Fruit fly (Drosophila melanogaster): ENCODE measurements around the gene CG12093.
A peak's percentile ranks its signal among the peaks of the same experiment; 100 is the strongest.

The CG12093 gene

dm6 chr3L:2798463-2798993 lies 24.7 kb upstream of the CG12093 start (continued):
- TF ChIP-seq BtbVII (GFP tag; optimal IDR thresholded peaks at IDR 0.05) (peak; percentile 24), CG3995 (GFP tag; optimal IDR thresholded peaks at IDR 0.05) (no peak), ftz-f1 (GFP tag; optimal IDR thresholded peaks at IDR 0.05) (no peak), NC2α (GFP tag; optimal IDR thresholded peaks at IDR 0.05) (peak; percentile 0), hb (GFP tag; IDR thresholded peaks at IDR 0.05; ENCODE audit: partially characterized antibody) (no peak), Gug (GFP tag; IDR thresholded peaks at IDR 0.05) (no peak; the same call in 3 of the 4 replicates), salm (tag; optimal IDR thresholded peaks at IDR 0.05) (peak; percentile 87), cato (GFP tag; optimal IDR thresholded peaks at IDR 0.05; ENCODE audit: borderline replicate concordance) (no peak), tap (tag; optimal IDR thresholded peaks at IDR 0.05) (peak; percentile 61), seq (GFP tag; IDR thresholded peaks at IDR 0.05) (0 out of 2 replicates have a peak, but pooled peaks have one; percentile 7), Sox102F (GFP tag; optimal IDR thresholded peaks at IDR 0.05) (peak; percentile 59), CG15514 (GFP tag; optimal IDR thresholded peaks at IDR 0.05) (no peak), CG5180 (GFP tag; optimal IDR thresholded peaks at IDR 0.05) (peak; percentile 58), toy (GFP tag; IDR thresholded peaks at IDR 0.05) (0 out of 2 replicates have a peak, but pooled peaks have one; percentile 29), CTCF (GFP tag; optimal IDR thresholded peaks at IDR 0.05) (peak; percentile 23), CG11247 (GFP tag; IDR thresholded peaks at IDR 0.05) (0 out of 2 replicates have a peak, but pooled peaks have one; percentile 29), Mrtf (GFP tag; IDR thresholded peaks at IDR 0.05) (no peak), oc (tag; optimal IDR thresholded peaks at IDR 0.05) (peak; percentile 44), Camta (GFP tag; optimal IDR thresholded peaks at IDR 0.05) (no peak), amos (GFP tag; IDR thresholded peaks at IDR 0.05; ENCODE audit: partially characterized antibody) (no peak), CG1024 (GFP tag; IDR thresholded peaks at IDR 0.05) (no peak), CG6683 (GFP tag; optimal IDR thresholded peaks at IDR 0.05) (no peak), zen2 (GFP tag; IDR thresholded peaks at IDR 0.05; ENCODE audit: partially characterized antibody) (no peak), pan (optimal IDR thresholded peaks at IDR 0.05) (no peak), pan (GFP tag; optimal IDR thresholded peaks at IDR 0.05 in 1 of 2, IDR thresholded peaks at IDR 0.05 in 1 of 2) (no peak), D19B (GFP tag; optimal IDR thresholded peaks at IDR 0.05) (no peak), sima (GFP tag; optimal IDR thresholded peaks at IDR 0.05) (no peak), Mes4 (GFP tag; optimal IDR thresholded peaks at IDR 0.05) (peak; percentile 40), CG17328 (GFP tag; IDR thresholded peaks at IDR 0.05) (no peak), Antp (GFP tag; optimal IDR thresholded peaks at IDR 0.05) (peak; percentile 29), rib (GFP tag; IDR thresholded peaks at IDR 0.05) (peak; percentile 64; the same call in 1 of the 2 replicates), CG3163 (GFP tag; optimal IDR thresholded peaks at IDR 0.05) (no peak), fu2 (GFP tag; optimal IDR thresholded peaks at IDR 0.05) (no peak), CrebB (tag; optimal IDR thresholded peaks at IDR 0.05) (peak; percentile 40), Dek (tag; optimal IDR thresholded peaks at IDR 0.05) (no peak), Adf1 (GFP tag; IDR thresholded peaks at IDR 0.05) (no peak), yki (optimal IDR thresholded peaks at IDR 0.05) (no peak), unpg (GFP tag; optimal IDR thresholded peaks at IDR 0.05) (peak; percentile 63), Side (GFP tag; optimal IDR thresholded peaks at IDR 0.05) (peak; percentile 39), Trl (optimal IDR thresholded peaks at IDR 0.05) (no peak), Trl (GFP tag; optimal IDR thresholded peaks at IDR 0.05) (peak; percentile 42), Xrp1 (GFP tag; IDR thresholded peaks at IDR 0.05) (no peak; the same call in 1 of the 2 replicates), Hsf (GFP tag; optimal IDR thresholded peaks at IDR 0.05) (no peak), CG31224 (GFP tag; IDR thresholded peaks at IDR 0.05) (no peak), CG12071 (GFP tag; optimal IDR thresholded peaks at IDR 0.05) (peak; percentile 65), CG4328 (GFP tag; optimal IDR thresholded peaks at IDR 0.05) (peak; percentile 20), Bdp1 (GFP tag; optimal IDR thresholded peaks at IDR 0.05) (no peak), Nf-YB (GFP tag; optimal IDR thresholded peaks at IDR 0.05) (no peak), CG5245 (GFP tag; optimal IDR thresholded peaks at IDR 0.05) (no peak), CG42726 (GFP tag; IDR thresholded peaks at IDR 0.05; ENCODE audit: partially characterized antibody) (no peak), inv (GFP tag; IDR thresholded peaks at IDR 0.05; ENCODE audit: partially characterized antibody) (no peak), CG10147 (GFP tag; optimal IDR thresholded peaks at IDR 0.05) (peak; percentile 10)
